Worm (Caenorhabditis elegans): ENCODE data around the gene F46F5.8.
"Not testable (repeated sequence)": the region's sequence is repeated elsewhere in the genome, so short reads cannot be mapped to it uniquely, and the experiment has no call there.

Gene F46F5.8

ce11 chrII:821514-821913 is at the start of gene F46F5.8:
TSS of gene F46F5.8 (minus strand) at chrII:821614.
- no peak for TF ChIP-seq klf-2 (GFP tag; conservative IDR thresholded peaks at IDR 0.05)
- TF ChIP-seq ztf-29 (GFP tag; IDR thresholded peaks at IDR 0.05) = no peak
- no peak for TF ChIP-seq ztf-23 (GFP tag; IDR thresholded peaks at IDR 0.05)
- no peak for TF ChIP-seq tab-1 (GFP tag; IDR thresholded peaks at IDR 0.05)

ce11 chrII:869316-869715 is 47.9 kb upstream of the F46F5.8 start:
- TF ChIP-seq T22C8.4 (GFP tag; IDR thresholded peaks at IDR 0.05) = no peak
- TF ChIP-seq cog-1 (tag; optimal IDR thresholded peaks at IDR 0.05) = no peak
- no peak for TF ChIP-seq klf-2 (GFP tag; conservative IDR thresholded peaks at IDR 0.05)
- TF ChIP-seq ztf-23 (GFP tag; IDR thresholded peaks at IDR 0.05) = no peak
- no peak for TF ChIP-seq ztf-29 (GFP tag; IDR thresholded peaks at IDR 0.05)
- TF ChIP-seq tab-1 (GFP tag; IDR thresholded peaks at IDR 0.05) = no peak
- no peak for TF ChIP-seq flt-1 (GFP tag; IDR thresholded peaks at IDR 0.05)
- no peak for TF ChIP-seq med-1 (GFP tag; optimal IDR thresholded peaks at IDR 0.05; ENCODE audit: insufficient read depth)
- TF ChIP-seq ref-1 (GFP tag; conservative IDR thresholded peaks at IDR 0.05) = no peak

- no peak for TF ChIP-seq cog-1 (tag; optimal IDR thresholded peaks at IDR 0.05)
- TF ChIP-seq ztf-29 (GFP tag; IDR thresholded peaks at IDR 0.05) = no peak
- TF ChIP-seq flt-1 (GFP tag; IDR thresholded peaks at IDR 0.05) = no peak
- no peak for TF ChIP-seq ref-1 (GFP tag; conservative IDR thresholded peaks at IDR 0.05)
- no peak for TF ChIP-seq T22C8.4 (GFP tag; IDR thresholded peaks at IDR 0.05)
- no peak for TF ChIP-seq tab-1 (GFP tag; IDR thresholded peaks at IDR 0.05)
- no peak for TF ChIP-seq ztf-23 (GFP tag; IDR thresholded peaks at IDR 0.05)
- TF ChIP-seq med-1 (GFP tag; optimal IDR thresholded peaks at IDR 0.05; ENCODE audit: insufficient read depth) = no peak
Observed at ce11 chrII:868240-868864, 46.9 kb upstream of the F46F5.8 start, which contains the start of gene fbxc-51. TSS of gene fbxc-51 (plus strand) at chrII:868814.

- no peak for TF ChIP-seq flt-1 (GFP tag; IDR thresholded peaks at IDR 0.05)
Observed at ce11 chrII:866801-867200, 45.4 kb upstream of the F46F5.8 start, which contains the start of gene Y46B2A.3. TSS of gene Y46B2A.3 (minus strand) at chrII:866901.

ce11 chrII:861564-861963 is 40.1 kb upstream of the F46F5.8 start, which contains the start of gene Y46B2A.4:
TSS of gene Y46B2A.4 (plus strand) at chrII:861864.
- TF ChIP-seq tab-1 (GFP tag; IDR thresholded peaks at IDR 0.05) = no peak
- no peak for TF ChIP-seq klf-2 (GFP tag; conservative IDR thresholded peaks at IDR 0.05)
- no peak for TF ChIP-seq flt-1 (GFP tag; IDR thresholded peaks at IDR 0.05)
- TF ChIP-seq med-1 (GFP tag; optimal IDR thresholded peaks at IDR 0.05; ENCODE audit: insufficient read depth) = no peak
- TF ChIP-seq T22C8.4 (GFP tag; IDR thresholded peaks at IDR 0.05) = no peak
- no peak for TF ChIP-seq ref-1 (GFP tag; conservative IDR thresholded peaks at IDR 0.05)
- TF ChIP-seq ztf-29 (GFP tag; IDR thresholded peaks at IDR 0.05) = no peak
- TF ChIP-seq ztf-23 (GFP tag; IDR thresholded peaks at IDR 0.05) = no peak
- no peak for TF ChIP-seq cog-1 (tag; optimal IDR thresholded peaks at IDR 0.05)

- not testable (repeated sequence) for TF ChIP-seq flt-1 (GFP tag; IDR thresholded peaks at IDR 0.05); ztf-23 (GFP tag; IDR thresholded peaks at IDR 0.05); ref-1 (GFP tag; conservative IDR thresholded peaks at IDR 0.05)
Observed at ce11 chrII:850567-850966, 29.2 kb upstream of the F46F5.8 start, which contains the start of gene F28A10.5. TSS of gene F28A10.5 (minus strand) at chrII:850667.

ce11 chrII:848519-848918 is 27.1 kb upstream of the F46F5.8 start, which contains the start of the genes acdh-9 and F28A10.13:
TSS of gene acdh-9 (minus strand) at chrII:848603.
TSS of gene F28A10.13 (plus strand) at chrII:848812.
- TF ChIP-seq T22C8.4 (GFP tag; IDR thresholded peaks at IDR 0.05) (no peak), klf-2 (GFP tag; conservative IDR thresholded peaks at IDR 0.05) (no peak), ref-1 (GFP tag; conservative IDR thresholded peaks at IDR 0.05) (no peak), tab-1 (GFP tag; IDR thresholded peaks at IDR 0.05) (no peak), cog-1 (tag; optimal IDR thresholded peaks at IDR 0.05) (no peak), ztf-29 (GFP tag; IDR thresholded peaks at IDR 0.05) (no peak), med-1 (GFP tag; optimal IDR thresholded peaks at IDR 0.05; ENCODE audit: insufficient read depth) (no peak), flt-1 (GFP tag; IDR thresholded peaks at IDR 0.05) (no peak), ztf-23 (GFP tag; IDR thresholded peaks at IDR 0.05) (no peak)

ce11 chrII:845618-846017 is 24.2 kb upstream of the F46F5.8 start, which contains the start of gene F28A10.7:
TSS of gene F28A10.7 (minus strand) at chrII:845718.
- no peak for TF ChIP-seq cog-1 (tag; optimal IDR thresholded peaks at IDR 0.05)
- TF ChIP-seq ztf-29 (GFP tag; IDR thresholded peaks at IDR 0.05) = no peak
- no peak for TF ChIP-seq flt-1 (GFP tag; IDR thresholded peaks at IDR 0.05)
- TF ChIP-seq klf-2 (GFP tag; conservative IDR thresholded peaks at IDR 0.05) = no peak
- TF ChIP-seq tab-1 (GFP tag; IDR thresholded peaks at IDR 0.05) = no peak
- no peak for TF ChIP-seq med-1 (GFP tag; optimal IDR thresholded peaks at IDR 0.05; ENCODE audit: insufficient read depth)
- TF ChIP-seq T22C8.4 (GFP tag; IDR thresholded peaks at IDR 0.05) = no peak
- TF ChIP-seq ref-1 (GFP tag; conservative IDR thresholded peaks at IDR 0.05) = no peak
- TF ChIP-seq ztf-23 (GFP tag; IDR thresholded peaks at IDR 0.05) = no peak

ce11 chrII:843971-844370 is 22.6 kb upstream of the F46F5.8 start, which contains the start of gene F28A10.4:
TSS of gene F28A10.4 (plus strand) at chrII:844271.
- TF ChIP-seq ztf-29 (GFP tag; IDR thresholded peaks at IDR 0.05) (no peak), klf-2 (GFP tag; conservative IDR thresholded peaks at IDR 0.05) (no peak), ref-1 (GFP tag; conservative IDR thresholded peaks at IDR 0.05) (no peak), med-1 (GFP tag; optimal IDR thresholded peaks at IDR 0.05; ENCODE audit: insufficient read depth) (no peak), ztf-23 (GFP tag; IDR thresholded peaks at IDR 0.05) (no peak), flt-1 (GFP tag; IDR thresholded peaks at IDR 0.05) (no peak)

- TF ChIP-seq cog-1 (tag; optimal IDR thresholded peaks at IDR 0.05) = no peak
- TF ChIP-seq klf-2 (GFP tag; conservative IDR thresholded peaks at IDR 0.05) = no peak
- TF ChIP-seq ztf-23 (GFP tag; IDR thresholded peaks at IDR 0.05) = no peak
- TF ChIP-seq tab-1 (GFP tag; IDR thresholded peaks at IDR 0.05) = no peak
- TF ChIP-seq flt-1 (GFP tag; IDR thresholded peaks at IDR 0.05) = no peak
- TF ChIP-seq T22C8.4 (GFP tag; IDR thresholded peaks at IDR 0.05) = no peak
- no peak for TF ChIP-seq med-1 (GFP tag; optimal IDR thresholded peaks at IDR 0.05; ENCODE audit: insufficient read depth)
- TF ChIP-seq ztf-29 (GFP tag; IDR thresholded peaks at IDR 0.05) = no peak
- TF ChIP-seq ref-1 (GFP tag; conservative IDR thresholded peaks at IDR 0.05) = no peak
Observed at ce11 chrII:840131-840530, 18.7 kb upstream of the F46F5.8 start, which contains the start of gene clc-33. TSS of gene clc-33 (plus strand) at chrII:840431.
